Worm (Caenorhabditis elegans): ENCODE results near the gene F17C11.13.

The F17C11.13 gene

ce11 chrV:10940571-10940991, 15.1 kb upstream of the F17C11.13 start (continued):
- TF ChIP-seq fkh-10 (GFP tag; optimal IDR thresholded peaks at IDR 0.05): no peak
- peak; percentile 58 for TF ChIP-seq hlh-30 (tag; optimal IDR thresholded peaks at IDR 0.05; ENCODE audit: insufficient read depth)
- TF ChIP-seq lin-38 (GFP tag; IDR thresholded peaks at IDR 0.05): peak; percentile 38
- TF ChIP-seq F10B5.3 (tag; optimal IDR thresholded peaks at IDR 0.05): no peak
- TF ChIP-seq mdl-1 (tag; optimal IDR thresholded peaks at IDR 0.05): peak; percentile 70 to 72
- no peak for TF ChIP-seq ceh-62 (tag; optimal IDR thresholded peaks at IDR 0.05)
- no peak for TF ChIP-seq aly-2 (tag; optimal IDR thresholded peaks at IDR 0.05)
- TF ChIP-seq set-16 (GFP tag; IDR thresholded peaks at IDR 0.05): no peak
- peak; percentile 75 for TF ChIP-seq mxl-3 (GFP tag; optimal IDR thresholded peaks at IDR 0.05)
- TF ChIP-seq gei-8 (GFP tag; optimal IDR thresholded peaks at IDR 0.05): no peak
- TF ChIP-seq nhr-48 (tag; optimal IDR thresholded peaks at IDR 0.05): peak; percentile 89
- TF ChIP-seq nhr-76 (tag; optimal IDR thresholded peaks at IDR 0.05): no peak
- peak; percentile 91 for TF ChIP-seq ztf-7 (tag; optimal IDR thresholded peaks at IDR 0.05)
- peak; percentile 49 for TF ChIP-seq aha-1 (tag)
- no peak for TF ChIP-seq madf-9 (GFP tag; conservative IDR thresholded peaks at IDR 0.05)
- TF ChIP-seq pha-4 (GFP tag; IDR thresholded peaks at IDR 0.05): peak; percentile 82
- no peak for TF ChIP-seq pha-4 (tag; optimal IDR thresholded peaks at IDR 0.05)
- peak; percentile 67 for TF ChIP-seq lin-13 (GFP tag; optimal IDR thresholded peaks at IDR 0.05)
- TF ChIP-seq dmd-8 (GFP tag; IDR thresholded peaks at IDR 0.05): no peak
- peak; percentile 42 for TF ChIP-seq rbr-2 (tag; optimal IDR thresholded peaks at IDR 0.05)
- no peak for TF ChIP-seq lim-7 (GFP tag; IDR thresholded peaks at IDR 0.05)
- TF ChIP-seq daf-16 (GFP tag; optimal IDR thresholded peaks at IDR 0.05): no peak
- TF ChIP-seq daf-16 (tag; optimal IDR thresholded peaks at IDR 0.05): peak; percentile 93
- TF ChIP-seq nhr-28 (tag; optimal IDR thresholded peaks at IDR 0.05): peak; percentile 95
- TF ChIP-seq arid-1 (GFP tag; conservative IDR thresholded peaks at IDR 0.05): 0 out of 2 replicates have a peak, but pooled peaks have one; percentile 10
- TF ChIP-seq F37D6.2 (tag; optimal IDR thresholded peaks at IDR 0.05): peak; percentile 33
- peak in 1 of 2 experiments; percentile 96 for TF ChIP-seq unc-62 (GFP tag; optimal IDR thresholded peaks at IDR 0.05 in 1 of 2)
- TF ChIP-seq unc-62 (tag; optimal IDR thresholded peaks at IDR 0.05): no peak
- TF ChIP-seq spr-1 (tag; optimal IDR thresholded peaks at IDR 0.05): peak; percentile 71
- TF ChIP-seq nhr-11 (tag; optimal IDR thresholded peaks at IDR 0.05): peak; percentile 31
- TF ChIP-seq zfp-2 (tag; optimal IDR thresholded peaks at IDR 0.05): no peak
- TF ChIP-seq snpc-1.2 (GFP tag; IDR thresholded peaks at IDR 0.05): no peak
- TF ChIP-seq Y105C5A.15 (GFP tag; IDR thresholded peaks at IDR 0.05): no peak
- no peak for TF ChIP-seq ces-1 (GFP tag; optimal IDR thresholded peaks at IDR 0.05)
- TF ChIP-seq dve-1 (tag; optimal IDR thresholded peaks at IDR 0.05; ENCODE audit: insufficient read depth): peak; percentile 88
- peak; percentile 85; the same call in 1 of the 2 replicates for TF ChIP-seq dmd-6 (GFP tag; IDR thresholded peaks at IDR 0.05)
- peak; percentile 82 for TF ChIP-seq nhr-102 (tag; optimal IDR thresholded peaks at IDR 0.05)
- no peak for TF ChIP-seq ceh-20 (GFP tag; IDR thresholded peaks at IDR 0.05)
- TF ChIP-seq lin-29 (GFP tag; IDR thresholded peaks at IDR 0.05): no peak
- TF ChIP-seq Y5F2A.4 (GFP tag; optimal IDR thresholded peaks at IDR 0.05): no peak
- peak; percentile 61 for TF ChIP-seq mes-2 (tag; optimal IDR thresholded peaks at IDR 0.05; ENCODE audit: poor library complexity, severe bottlenecking)
- TF ChIP-seq hlh-11 (tag; optimal IDR thresholded peaks at IDR 0.05): peak; percentile 95
- TF ChIP-seq madf-5 (GFP tag; IDR thresholded peaks at IDR 0.05): no peak

DNA sequence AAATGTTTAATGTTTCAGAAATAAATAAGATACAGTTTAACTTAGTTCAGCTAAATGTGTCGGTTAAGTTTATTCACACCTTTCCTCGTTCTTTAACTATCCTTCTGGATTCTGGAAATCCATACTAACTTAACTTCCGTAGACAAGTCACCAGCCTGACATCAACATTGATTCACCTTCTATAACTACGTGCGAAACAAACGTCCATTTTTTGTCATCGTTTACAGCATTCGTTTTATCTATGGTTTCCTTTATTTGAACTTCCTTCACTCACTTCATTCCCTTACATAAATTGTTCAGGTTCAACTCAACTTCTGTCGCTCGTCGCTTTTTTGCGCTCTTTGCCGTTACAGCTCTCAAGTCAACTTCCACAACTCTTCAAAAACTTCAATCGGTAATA, 14.6 kb upstream of the F17C11.13 start, which contains the start of gene F17C11.26:
Gene F17C11.26, plus strand, starts transcription at position 301 of the 400 bp plus-strand sequence.
- no peak for TF ChIP-seq mdt-29 (GFP tag; IDR thresholded peaks at IDR 0.05)
- no peak for TF ChIP-seq saeg-2 (GFP tag; IDR thresholded peaks at IDR 0.05)
- TF ChIP-seq lin-1 (GFP tag; IDR thresholded peaks at IDR 0.05): no peak
- TF ChIP-seq F37D6.2 (tag; optimal IDR thresholded peaks at IDR 0.05): no peak
- no peak for TF ChIP-seq jun-1 (tag; optimal IDR thresholded peaks at IDR 0.05)
- TF ChIP-seq nhr-6 (tag; optimal IDR thresholded peaks at IDR 0.05): no peak

All from whole organism, L4 larva.